Worm (Caenorhabditis elegans) whole organism, L3 larva: Measurements from ENCODE around the gene unc-96.

Experiments
- R02D3.7 ChIP-seq: fragments of 150-350 bp; optimal IDR thresholded peaks from 2 replicates; lab custom pipeline; 2014; ENCODE audit warnings: missing biosample characterization, missing genetic modification characterization
- ceh-9 ChIP-seq: sonication (generic microtip); optimal IDR thresholded peaks from 2 replicates; lab custom pipeline; 2018; ENCODE audit warnings: missing biosample characterization, missing genetic modification characterization
- lin-15B ChIP-seq: fragments of 150-350 bp; optimal IDR thresholded peaks from 2 replicates; lab custom pipeline; 2014; ENCODE audit warnings: missing biosample characterization, missing genetic modification characterization
- nhr-237 ChIP-seq: fragments of 150-350 bp; optimal IDR thresholded peaks from 2 replicates; lab custom pipeline; 2014; ENCODE audit warnings: missing biosample characterization, missing genetic modification characterization
- nhr-67 ChIP-seq: fragments of 150-350 bp; optimal IDR thresholded peaks from 2 replicates; lab custom pipeline; 2014; ENCODE audit warnings: missing biosample characterization, missing genetic modification characterization
- ztf-11 ChIP-seq: fragments of 150-350 bp; optimal IDR thresholded peaks from 2 replicates; lab custom pipeline; 2014; ENCODE audit warnings: missing biosample characterization, missing genetic modification characterization

DNA sequence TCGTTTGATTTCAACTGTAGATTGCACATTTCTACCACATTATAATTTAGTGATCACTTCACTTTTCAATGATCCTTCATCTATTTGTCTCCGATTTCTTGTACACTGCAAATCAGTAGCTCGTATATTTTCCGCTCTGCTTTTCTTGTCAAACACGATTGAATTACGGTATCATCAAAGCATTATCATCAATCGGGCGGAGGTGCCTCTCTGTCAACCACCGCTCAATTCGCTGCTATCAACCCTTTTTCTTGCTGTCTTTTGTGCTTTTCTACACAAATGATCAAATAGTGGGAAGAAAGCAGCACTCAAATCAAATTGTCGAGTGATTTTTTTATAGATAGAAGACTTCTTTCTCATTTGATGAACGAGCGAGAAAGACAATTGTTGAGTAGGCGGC, 16.5 kb upstream of the unc-96 start:
- no peak for TF ChIP-seq nhr-67 (tag; lab: Kevin White, UChicago)
- no peak for TF ChIP-seq ztf-11 (tag; lab: Kevin White, UChicago)
- no peak for TF ChIP-seq lin-15B
- no peak for TF ChIP-seq R02D3.7 (tag; lab: Kevin White, UChicago)
- no peak for TF ChIP-seq ceh-9 (tag; lab: Kevin White, UChicago)
- TF ChIP-seq nhr-237 (tag; lab: Kevin White, UChicago), result no peak
